Worm (Caenorhabditis elegans): ENCODE measurements around the gene R10E4.11.

The R10E4.11 gene

DNA sequence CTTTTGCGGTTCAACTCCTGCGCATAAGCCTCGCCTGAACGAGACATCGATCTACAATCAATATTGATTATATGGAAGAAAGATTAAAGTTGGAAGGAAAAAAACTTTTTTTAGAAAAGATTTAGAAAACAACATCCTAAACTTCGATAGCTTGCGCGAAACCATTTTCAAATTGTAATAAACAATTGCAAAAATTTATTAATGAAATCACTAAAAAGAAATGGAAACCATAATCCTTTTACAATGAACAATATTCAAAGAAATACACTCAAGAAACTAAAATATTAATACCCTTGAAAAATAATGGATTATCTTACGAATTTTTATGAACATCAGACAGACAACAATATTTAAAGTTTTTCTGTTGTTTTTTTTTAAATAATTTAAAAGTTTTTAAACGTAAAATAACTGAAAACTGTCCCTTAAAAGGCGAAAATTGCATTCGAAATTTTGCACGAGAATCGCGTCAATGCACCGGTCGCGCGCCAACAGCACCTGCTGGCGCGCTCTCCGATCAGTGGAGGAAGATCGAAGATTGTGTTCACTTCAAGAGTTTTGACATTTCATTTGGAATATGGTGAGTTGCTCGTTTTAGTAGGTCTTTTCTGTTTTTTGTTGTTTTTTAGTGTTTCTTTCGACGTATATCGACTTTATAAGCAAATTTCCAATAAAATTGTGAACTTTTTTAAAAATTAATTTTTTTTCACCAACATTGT lies 31.5 kb downstream of the R10E4.11 start, which contains the start of the genes sftb-1 and R10E4.1 (continued):
- TF ChIP-seq mxl-1 (tag; optimal IDR thresholded peaks at IDR 0.05) (no peak), pbrm-1 (GFP tag; IDR thresholded peaks at IDR 0.05) (peak; percentile 55; the same call in 1 of the 2 replicates), nfyb-1 (GFP tag; IDR thresholded peaks at IDR 0.05) (0 out of 2 replicates have a peak, but pooled peaks have one; percentile 21)

- TF ChIP-seq hlh-26 (GFP tag; conservative IDR thresholded peaks at IDR 0.05) (no peak), K12H6.12 (tag; optimal IDR thresholded peaks at IDR 0.05) (no peak), unc-62 (GFP tag; optimal IDR thresholded peaks at IDR 0.05) (no peak), F57C9.4 (tag; optimal IDR thresholded peaks at IDR 0.05) (no peak)
Measured at ce11 chrIII:4265892-4266291, 34.9 kb downstream of the R10E4.11 start.

DNA sequence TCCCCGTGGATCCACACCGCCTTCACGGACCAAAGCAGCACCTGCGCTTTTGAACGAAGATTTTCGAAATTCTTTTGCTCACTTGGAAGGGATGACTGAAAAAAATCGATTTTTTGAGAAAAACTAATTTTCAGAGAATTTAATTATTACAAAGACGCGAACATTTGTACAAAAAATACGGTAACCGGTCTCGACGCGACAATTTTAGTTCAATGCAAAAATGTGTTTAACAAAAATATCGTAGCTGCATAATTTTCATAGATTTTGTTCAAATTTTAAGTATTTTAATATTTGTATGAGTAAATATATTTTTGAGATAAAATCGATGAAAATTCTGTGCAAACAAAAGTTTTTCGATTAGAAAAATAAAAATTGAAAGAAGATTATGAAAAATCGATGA lies 37.8 kb downstream of the R10E4.11 start, which contains the start of gene T08A11.1:
Gene T08A11.1, minus strand, starts transcription at position 101 of the 400 bp plus-strand sequence.
- TF ChIP-seq ztf-28 (GFP tag; IDR thresholded peaks at IDR 0.05), result no peak
- no peak for TF ChIP-seq dpl-1 (GFP tag; optimal IDR thresholded peaks at IDR 0.05)
- no peak for TF ChIP-seq xnd-1 (tag; optimal IDR thresholded peaks at IDR 0.05)
- no peak for TF ChIP-seq Y56A3A.18 (GFP tag; IDR thresholded peaks at IDR 0.05)
- TF ChIP-seq hsf-1 (GFP tag; IDR thresholded peaks at IDR 0.05), result no peak
- TF ChIP-seq nfya-2 (GFP tag; IDR thresholded peaks at IDR 0.05), result no peak
- no peak for TF ChIP-seq Y53G8AR.9 (GFP tag; conservative IDR thresholded peaks at IDR 0.05)
- no peak for TF ChIP-seq hlh-12 (tag; optimal IDR thresholded peaks at IDR 0.05)
- no peak for TF ChIP-seq dpff-1 (tag; optimal IDR thresholded peaks at IDR 0.05)
- no peak for TF ChIP-seq fkh-3 (tag; optimal IDR thresholded peaks at IDR 0.05)
- no peak for TF ChIP-seq ztf-22 (GFP tag; optimal IDR thresholded peaks at IDR 0.05)
- no peak for TF ChIP-seq rec-8 (tag; optimal IDR thresholded peaks at IDR 0.05)

DNA sequence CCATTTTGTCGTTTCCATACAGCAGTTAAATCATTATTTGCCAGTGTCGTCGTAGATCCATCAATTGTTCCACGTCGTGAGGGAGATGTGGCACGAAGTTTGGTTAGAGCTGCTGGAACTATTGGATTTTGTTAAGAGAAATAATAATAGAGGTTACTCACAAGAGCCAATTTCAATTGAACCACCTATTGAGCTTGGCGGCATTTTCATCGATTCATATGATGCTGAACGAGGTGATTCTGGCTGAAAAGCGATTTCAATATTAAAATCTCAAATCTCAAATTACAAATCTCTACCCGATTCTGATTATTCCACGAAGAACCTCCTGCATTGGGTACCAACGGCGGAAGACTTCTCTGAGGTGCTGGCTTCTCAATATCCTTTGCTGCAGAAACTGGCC lies 42.9 kb downstream of the R10E4.11 start:
- TF ChIP-seq lin-26 (GFP tag; IDR thresholded peaks at IDR 0.05) (no peak), F52B5.7 (tag; optimal IDR thresholded peaks at IDR 0.05) (no peak), sptf-2 (GFP tag; optimal IDR thresholded peaks at IDR 0.05) (no peak), athp-1 (tag; optimal IDR thresholded peaks at IDR 0.05) (no peak), lin-40 (tag; optimal IDR thresholded peaks at IDR 0.05) (no peak)

- no peak for TF ChIP-seq Y95B8A.8 (GFP tag; IDR thresholded peaks at IDR 0.05)
- TF ChIP-seq mcd-1 (GFP tag; IDR thresholded peaks at IDR 0.05), result no peak
Measured at ce11 chrIII:4247571-4247970, 53.3 kb downstream of the R10E4.11 start, which contains the start of gene Y44F5A.1. Gene Y44F5A.1, minus strand, starts transcription at chrIII:4247671.

Data from whole organism, young adult.